Worm (Caenorhabditis elegans) whole organism, L4/young adult: Measurements from ENCODE around the gene T16A1.10.

Source experiments
- W03F9.2 ChIP-seq: fragments of 150-350 bp; optimal IDR thresholded peaks from 2 replicates; lab custom pipeline; 2014; ENCODE audit warnings: missing biosample characterization, missing genetic modification characterization
- dao-5 ChIP-seq: sonication (generic microtip); optimal IDR thresholded peaks from 2 replicates; lab custom pipeline; 2016; ENCODE audit warnings: missing genotype, missing genetic modification characterization, moderate library complexity, missing compliant biosample characterization
- him-1 ChIP-seq: sonication (generic microtip); optimal IDR thresholded peaks from 2 replicates; lab custom pipeline; 2016; ENCODE audit warnings: missing genotype, missing genetic modification reagents, missing genetic modification characterization, missing compliant biosample characterization

The T16A1.10 gene

ce11 chrII:2091972-2092371 lies at the start of gene T16A1.10:
Gene T16A1.10, minus strand, starts transcription at chrII:2092094.
- TF ChIP-seq him-1 (tag; lab: Kevin White, UChicago) (no peak), W03F9.2 (no peak), dao-5 (tag; lab: Kevin White, UChicago) (no peak)

ce11 chrII:2140817-2141216 lies 48.9 kb upstream of the T16A1.10 start, which contains the start of gene C40A11.3:
Gene C40A11.3, plus strand, starts transcription at chrII:2141117.
- TF ChIP-seq W03F9.2 (no peak), dao-5 (tag; lab: Kevin White, UChicago) (no peak), him-1 (tag; lab: Kevin White, UChicago) (no peak)

ce11 chrII:2138901-2139300 lies 47.0 kb upstream of the T16A1.10 start:
- TF ChIP-seq W03F9.2 (no peak), dao-5 (tag; lab: Kevin White, UChicago) (no peak), him-1 (tag; lab: Kevin White, UChicago) (no peak)

DNA sequence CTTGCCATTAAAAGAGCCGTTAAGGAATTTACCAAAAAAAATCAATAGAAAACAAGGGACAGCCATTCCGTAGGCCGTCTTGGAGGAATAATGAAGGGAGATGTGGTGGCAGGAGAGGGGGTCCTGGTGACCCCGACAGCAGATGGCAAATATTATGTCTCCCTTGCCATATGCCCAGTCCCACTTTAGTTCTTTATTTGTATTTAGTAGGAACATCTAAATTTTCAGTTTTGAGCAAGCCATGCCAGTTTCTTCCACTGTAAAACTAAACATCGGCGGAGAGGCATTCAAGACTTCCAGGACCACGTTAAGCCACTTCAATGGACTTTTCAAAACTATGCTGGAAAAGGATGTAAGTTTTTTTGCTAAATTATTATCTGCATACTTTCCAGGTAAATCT lies 45.3 kb upstream of the T16A1.10 start, which contains the start of gene C40A11.4:
TSS of gene C40A11.4 (plus strand) at position 188 of the 400 bp plus-strand sequence.
- no peak for TF ChIP-seq dao-5 (tag; lab: Kevin White, UChicago)
- no peak for TF ChIP-seq W03F9.2
- no peak for TF ChIP-seq him-1 (tag; lab: Kevin White, UChicago)

DNA sequence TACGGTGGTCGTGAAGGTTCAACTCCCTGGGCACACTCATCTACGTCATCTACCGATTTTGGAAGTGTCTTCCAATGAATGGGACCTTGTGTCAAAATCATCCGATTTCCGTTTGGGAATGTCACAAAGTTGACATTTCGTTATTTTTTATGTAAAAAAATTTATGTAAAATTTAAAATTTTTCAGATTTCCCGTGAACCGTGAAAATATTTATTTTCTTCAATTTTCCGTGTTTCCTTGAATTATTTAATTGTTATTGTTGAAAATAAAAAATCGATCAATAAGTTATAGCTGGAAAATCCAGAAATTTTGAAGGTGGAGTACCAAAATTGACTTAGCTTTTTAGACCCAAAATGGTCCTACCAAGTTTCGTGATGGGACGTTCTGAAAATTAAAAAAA lies 43.7 kb upstream of the T16A1.10 start, which contains the start of gene hpo-7:
TSS of gene hpo-7 (minus strand) at position 101 of the 400 bp plus-strand sequence.
- TF ChIP-seq him-1 (tag; lab: Kevin White, UChicago) (no peak), W03F9.2 (no peak), dao-5 (tag; lab: Kevin White, UChicago) (no peak)

DNA sequence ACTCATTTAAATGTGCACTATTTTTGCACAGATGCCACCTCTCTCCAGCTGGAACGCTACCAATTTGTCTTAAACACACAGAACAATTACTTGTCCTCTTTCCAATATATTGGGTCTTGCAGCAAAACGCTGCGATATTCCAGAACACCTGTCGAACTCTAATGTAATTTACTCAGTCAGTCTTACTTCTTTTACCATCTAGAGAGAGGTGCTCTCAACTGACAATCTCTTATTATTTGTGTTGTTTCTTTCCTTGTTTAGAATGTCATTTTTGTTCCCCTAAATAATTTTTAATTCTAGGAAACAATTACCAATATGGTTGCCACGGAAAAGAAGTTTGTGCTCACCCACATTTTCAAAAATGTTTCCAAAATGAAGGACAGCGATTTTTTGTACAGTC lies 38.9 kb upstream of the T16A1.10 start, which contains the start of gene sdz-28:
TSS of gene sdz-28 (plus strand) at position 301 of the 400 bp plus-strand sequence.
- TF ChIP-seq him-1 (tag; lab: Kevin White, UChicago) (no peak), W03F9.2 (no peak), dao-5 (tag; lab: Kevin White, UChicago) (no peak)

DNA sequence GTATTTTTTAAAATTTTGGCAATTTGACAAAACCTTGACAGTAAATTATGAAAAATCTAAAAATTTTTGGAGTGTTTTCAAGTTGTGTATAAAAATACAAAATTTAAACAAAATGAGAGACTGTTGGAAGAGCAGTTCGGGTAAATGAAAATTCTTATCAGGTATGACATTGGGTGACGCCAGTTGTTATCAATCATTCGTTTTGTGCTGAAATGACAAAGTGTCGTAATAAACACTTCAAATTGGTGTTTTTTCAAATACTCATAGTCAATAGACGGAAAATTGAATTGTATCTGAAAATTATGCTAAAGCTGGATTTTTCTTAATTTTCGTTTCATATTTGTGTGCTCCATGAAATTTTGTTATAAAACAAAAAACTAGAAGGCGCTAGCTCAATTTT lies 30.9 kb upstream of the T16A1.10 start:
- TF ChIP-seq dao-5 (tag; lab: Kevin White, UChicago) (no peak), W03F9.2 (no peak), him-1 (tag; lab: Kevin White, UChicago) (no peak)

ce11 chrII:2122091-2122490 lies 30.2 kb upstream of the T16A1.10 start, which contains the start of gene math-37:
Gene math-37, minus strand, starts transcription at chrII:2122191.
- no peak for TF ChIP-seq dao-5 (tag; lab: Kevin White, UChicago)
- no peak for TF ChIP-seq W03F9.2
- TF ChIP-seq him-1 (tag; lab: Kevin White, UChicago): no peak

ce11 chrII:2116794-2117193 lies 24.9 kb upstream of the T16A1.10 start, which contains the start of gene srh-195:
Gene srh-195, minus strand, starts transcription at chrII:2116894.
- TF ChIP-seq W03F9.2 (no peak), dao-5 (tag; lab: Kevin White, UChicago) (no peak), him-1 (tag; lab: Kevin White, UChicago) (no peak)

DNA sequence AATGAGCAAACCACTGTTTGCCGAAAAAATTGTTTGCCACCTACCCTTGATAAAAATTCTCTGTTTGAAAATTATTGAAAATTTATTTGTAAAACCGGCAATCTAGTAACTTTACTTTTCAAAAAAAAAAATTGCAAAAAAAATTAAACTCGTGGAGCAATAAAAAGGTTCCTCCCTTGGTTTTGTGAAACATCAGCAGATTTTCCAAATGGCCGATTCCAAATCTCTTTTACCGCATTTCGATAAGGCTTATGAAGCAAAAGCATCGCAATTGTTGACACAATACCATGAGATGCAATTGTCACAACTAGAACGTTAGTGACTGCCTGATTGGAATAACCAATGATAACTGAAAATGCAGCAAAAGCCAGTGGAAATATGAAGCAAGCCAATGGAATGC lies 22.6 kb upstream of the T16A1.10 start:
- TF ChIP-seq dao-5 (tag; lab: Kevin White, UChicago): no peak
- TF ChIP-seq W03F9.2: no peak
- TF ChIP-seq him-1 (tag; lab: Kevin White, UChicago): no peak

- TF ChIP-seq him-1 (tag; lab: Kevin White, UChicago) (no peak), dao-5 (tag; lab: Kevin White, UChicago) (no peak), W03F9.2 (no peak)
Measured at ce11 chrII:2112948-2113347, 21.1 kb upstream of the T16A1.10 start, which contains the start of gene R52.6. Gene R52.6, minus strand, starts transcription at chrII:2113048.

DNA sequence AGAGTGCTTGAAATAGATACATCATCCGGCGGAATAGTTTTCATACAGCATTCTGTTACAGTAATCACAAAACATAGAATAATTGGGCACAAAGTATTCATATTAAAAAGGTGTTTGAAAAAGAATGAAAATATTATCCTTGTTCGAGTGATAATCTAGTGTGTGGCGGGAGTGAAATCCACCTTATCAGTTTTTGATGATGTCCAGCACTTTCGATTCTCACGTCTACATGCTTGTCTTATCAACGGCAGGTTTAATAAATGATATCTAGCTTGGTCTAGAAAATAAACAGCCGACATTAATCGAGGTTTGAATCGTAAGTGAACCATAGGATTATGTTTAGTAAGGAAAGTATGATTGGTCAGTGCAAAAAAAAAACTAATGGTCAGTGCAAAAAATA lies 18.0 kb upstream of the T16A1.10 start, which contains the start of gene R52.5:
TSS of gene R52.5 (minus strand) at position 101 of the 400 bp plus-strand sequence.
- TF ChIP-seq him-1 (tag; lab: Kevin White, UChicago): no peak
- no peak for TF ChIP-seq dao-5 (tag; lab: Kevin White, UChicago)
- no peak for TF ChIP-seq W03F9.2

ce11 chrII:2108295-2108694 lies 16.4 kb upstream of the T16A1.10 start, which contains the start of gene R52.4:
Gene R52.4, minus strand, starts transcription at chrII:2108395.
- TF ChIP-seq dao-5 (tag; lab: Kevin White, UChicago) (no peak), him-1 (tag; lab: Kevin White, UChicago) (no peak), W03F9.2 (no peak)

DNA sequence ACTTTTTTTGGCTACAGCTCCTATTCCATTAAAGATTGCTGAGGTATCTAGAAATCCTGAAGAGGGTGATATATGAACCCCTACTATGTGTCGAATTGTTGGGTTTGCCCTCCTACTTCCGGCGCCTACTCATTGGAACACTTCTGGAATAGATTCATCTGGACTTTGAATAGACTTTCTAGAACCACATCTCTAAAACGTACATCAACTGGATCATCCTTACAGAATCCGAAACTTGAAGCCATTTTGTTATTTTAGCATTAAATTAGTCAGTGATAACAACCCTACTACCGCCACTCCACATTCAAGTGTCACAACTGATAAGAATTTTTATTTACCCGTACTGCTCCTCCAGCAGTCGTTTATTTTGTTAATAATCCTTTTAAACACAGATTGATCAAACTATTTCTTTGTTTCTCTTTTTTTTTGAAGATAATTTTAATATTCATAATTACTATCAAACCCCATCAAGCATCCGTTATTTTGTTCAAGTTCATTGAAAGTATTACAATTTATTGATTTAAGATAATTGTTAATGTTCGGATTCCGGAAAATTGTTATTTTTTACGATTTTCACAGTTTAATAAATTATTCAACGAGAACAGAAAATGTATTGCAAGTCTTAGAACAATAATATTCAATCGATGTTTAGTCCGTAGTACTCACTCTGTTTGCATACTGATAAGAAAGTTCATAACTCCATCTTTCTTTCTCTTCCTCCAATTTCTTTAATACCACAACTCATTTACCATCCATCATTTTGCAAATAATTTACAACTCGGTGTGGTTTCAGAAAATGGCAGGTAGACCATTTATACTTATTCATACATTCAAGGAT lies 7.5 kb upstream of the T16A1.10 start, which contains the start of gene math-42:
TSS of gene math-42 (plus strand) at position 788 of the 838 bp plus-strand sequence.
- TF ChIP-seq dao-5 (tag; lab: Kevin White, UChicago): no peak
- no peak for TF ChIP-seq him-1 (tag; lab: Kevin White, UChicago)
- TF ChIP-seq W03F9.2: no peak
